Fruit fly (Drosophila melanogaster): Measurements from ENCODE around the gene Papst2.

Papst2 gene

DNA sequence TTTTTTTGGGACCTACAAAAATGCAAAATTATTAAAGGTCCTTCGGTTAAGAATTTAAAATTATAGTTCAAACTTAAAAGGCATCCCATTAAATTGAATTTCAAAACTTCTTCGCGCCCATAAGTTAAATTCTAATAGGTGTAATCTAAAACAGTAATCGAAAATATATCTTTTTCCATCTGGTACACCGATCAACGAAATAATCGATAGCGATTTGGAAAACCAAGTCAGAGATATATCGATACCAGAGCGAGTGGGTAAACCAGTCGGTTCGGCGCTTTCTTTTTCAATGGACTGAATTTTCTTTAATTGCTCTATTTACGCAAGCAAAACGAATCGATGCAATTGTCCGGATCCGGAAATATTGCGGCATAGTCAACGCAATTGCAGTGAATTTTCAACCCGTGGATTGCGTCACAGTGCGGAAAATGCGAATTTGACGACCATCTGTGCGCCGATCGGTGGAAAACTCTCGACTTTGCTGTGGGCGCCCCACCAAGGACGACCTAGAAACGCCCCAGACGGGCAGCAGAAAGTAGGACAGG lies 18.4 kb upstream of the Papst2 start, which contains the start of gene Fit2 (continued):
- TF ChIP-seq cas (GFP tag; IDR thresholded peaks at IDR 0.05) (no peak), CG16813 (GFP tag; IDR thresholded peaks at IDR 0.05; ENCODE audit: partially characterized antibody) (peak; percentile 95), jigr1 (GFP tag; IDR thresholded peaks at IDR 0.05) (no peak), Rx (GFP tag; IDR thresholded peaks at IDR 0.05) (no peak), phol (tag; optimal IDR thresholded peaks at IDR 0.05) (no peak), dati (GFP tag; IDR thresholded peaks at IDR 0.05) (no peak), Dll (GFP tag; IDR thresholded peaks at IDR 0.05; ENCODE audit: partially characterized antibody) (peak; percentile 95), CG10274 (GFP tag; optimal IDR thresholded peaks at IDR 0.05) (no peak), CG12391 (tag; optimal IDR thresholded peaks at IDR 0.05) (no peak), nau (GFP tag; optimal IDR thresholded peaks at IDR 0.05) (no peak), HmgZ (tag; optimal IDR thresholded peaks at IDR 0.05) (peak; percentile 37), CG9797 (GFP tag; optimal IDR thresholded peaks at IDR 0.05) (no peak), CG16779 (GFP tag; IDR thresholded peaks at IDR 0.05) (no peak), CG14860 (GFP tag; IDR thresholded peaks at IDR 0.05; ENCODE audit: partially characterized antibody) (peak; percentile 99), CG12236 (GFP tag; optimal IDR thresholded peaks at IDR 0.05) (no peak), Sox102F (GFP tag; optimal IDR thresholded peaks at IDR 0.05) (no peak), disco-r (GFP tag; optimal IDR thresholded peaks at IDR 0.05) (no peak), CG3726 (GFP tag; IDR thresholded peaks at IDR 0.05) (no peak), CG5953 (GFP tag; IDR thresholded peaks at IDR 0.05) (no peak), unpg (GFP tag; optimal IDR thresholded peaks at IDR 0.05) (no peak), ac (GFP tag; optimal IDR thresholded peaks at IDR 0.05) (no peak), Oaz (GFP tag; IDR thresholded peaks at IDR 0.05) (no peak), CG11456 (GFP tag; IDR thresholded peaks at IDR 0.05) (no peak), TFAM (GFP tag; optimal IDR thresholded peaks at IDR 0.05) (no peak), CG12219 (GFP tag; optimal IDR thresholded peaks at IDR 0.05) (no peak), CG2129 (GFP tag; IDR thresholded peaks at IDR 0.05; ENCODE audit: partially characterized antibody) (peak; percentile 65), scrt (GFP tag; optimal IDR thresholded peaks at IDR 0.05) (no peak), vnd (GFP tag; IDR thresholded peaks at IDR 0.05; ENCODE audit: partially characterized antibody) (peak; percentile 97), CG18764 (GFP tag; optimal IDR thresholded peaks at IDR 0.05) (no peak), Pdp1 (GFP tag; optimal IDR thresholded peaks at IDR 0.05) (no peak), Scr (GFP tag; IDR thresholded peaks at IDR 0.05; ENCODE audit: partially characterized antibody) (peak; percentile 94), hbn (GFP tag; IDR thresholded peaks at IDR 0.05; ENCODE audit: partially characterized antibody) (peak; percentile 95), CG9609 (GFP tag; optimal IDR thresholded peaks at IDR 0.05) (no peak), CoRest (tag; optimal IDR thresholded peaks at IDR 0.05) (no peak), D (optimal IDR thresholded peaks at IDR 0.05) (no peak), D (GFP tag; optimal IDR thresholded peaks at IDR 0.05) (no peak), lov (optimal IDR thresholded peaks at IDR 0.05) (no peak), lov (GFP tag; IDR thresholded peaks at IDR 0.05) (no peak), YL-1 (GFP tag; optimal IDR thresholded peaks at IDR 0.05) (peak; percentile 66), Dfd (GFP tag; optimal IDR thresholded peaks at IDR 0.05) (no peak), hth (optimal IDR thresholded peaks at IDR 0.05) (no peak), insv (GFP tag; optimal IDR thresholded peaks at IDR 0.05) (no peak), zf30C (GFP tag; optimal IDR thresholded peaks at IDR 0.05) (no peak), MBD-R2 (GFP tag; IDR thresholded peaks at IDR 0.05) (peak; percentile 59), CG8388 (GFP tag; optimal IDR thresholded peaks at IDR 0.05) (no peak), bab2 (GFP tag; optimal IDR thresholded peaks at IDR 0.05) (no peak), Meics (GFP tag; optimal IDR thresholded peaks at IDR 0.05) (no peak), CG4820 (GFP tag; optimal IDR thresholded peaks at IDR 0.05) (no peak), CG13424 (tag; optimal IDR thresholded peaks at IDR 0.05) (no peak), CG10654 (GFP tag; optimal IDR thresholded peaks at IDR 0.05) (no peak), CG11723 (GFP tag; optimal IDR thresholded peaks at IDR 0.05) (no peak)

All from whole organism, embryonic.